In genomic region chrIV:10761344-10761743, ce11 we compare ENCODE assay signal across 5 worm cellular contexts.
TF ChIP-seq lines count a peak whose summit lies in the region.

TSS of gene ugt-54 (plus strand) at chrIV:10761698.

TF ChIP-seq in whole organism, L1 larva, 84 proteins besides CTCF, POLR2A, EP300 and RAD21:
- TF ChIP-seq nhr-11 (tag; optimal IDR thresholded peaks at IDR 0.05; lab: Kevin White, UChicago): no peak
- TF ChIP-seq sup-37 (GFP tag; optimal IDR thresholded peaks at IDR 0.05; lab: Kevin White, UChicago): no peak
- no peak for TF ChIP-seq nhr-85 (tag; lab: Kevin White, UChicago)
- peak in 1 of 2 experiments; percentile 0 for TF ChIP-seq lin-35 (GFP tag; optimal IDR thresholded peaks at IDR 0.05; lab: Kevin White, UChicago)
- no peak for TF ChIP-seq ama-1 (optimal IDR thresholded peaks at IDR 0.05; lab: Kevin White, UChicago)
- no peak for TF ChIP-seq mef-2 (tag; optimal IDR thresholded peaks at IDR 0.05; lab: Kevin White, UChicago)
- no peak for TF ChIP-seq sox-4 (tag; optimal IDR thresholded peaks at IDR 0.05; lab: Kevin White, UChicago)
- TF ChIP-seq ceh-63 (GFP tag; optimal IDR thresholded peaks at IDR 0.05; lab: Kevin White, UChicago): no peak
- no peak for TF ChIP-seq jun-1 (tag; optimal IDR thresholded peaks at IDR 0.05; lab: Kevin White, UChicago)
- peak; percentile 15 for TF ChIP-seq nhr-90 (tag; optimal IDR thresholded peaks at IDR 0.05; lab: Kevin White, UChicago; ENCODE audit: poor library complexity)
- TF ChIP-seq lin-15B (tag; optimal IDR thresholded peaks at IDR 0.05; lab: Kevin White, UChicago): no peak
- TF ChIP-seq elt-2 (tag; optimal IDR thresholded peaks at IDR 0.05; lab: Kevin White, UChicago): peak; percentile 46

TF ChIP-seq in whole organism, L3 larva, 47 proteins besides CTCF, POLR2A, EP300 and RAD21:
- TF ChIP-seq fkh-10 (GFP tag; optimal IDR thresholded peaks at IDR 0.05; lab: Kevin White, UChicago) (no peak), fos-1 (tag; optimal IDR thresholded peaks at IDR 0.05; lab: Kevin White, UChicago) (no peak), lsy-12 (tag; optimal IDR thresholded peaks at IDR 0.05; lab: Kevin White, UChicago) (no peak), ceh-28 (tag; optimal IDR thresholded peaks at IDR 0.05; lab: Kevin White, UChicago) (no peak), elt-2 (tag; optimal IDR thresholded peaks at IDR 0.05; lab: Kevin White, UChicago) (peak; percentile 87), unc-62 (GFP tag; optimal IDR thresholded peaks at IDR 0.05; lab: Kevin White, UChicago) (no peak), pqm-1 (tag; optimal IDR thresholded peaks at IDR 0.05; lab: Kevin White, UChicago) (peak; percentile 74)

TF ChIP-seq in whole organism, L4 larva, 104 proteins besides CTCF, POLR2A, EP300 and RAD21:
- no peak for TF ChIP-seq lsy-2 (tag; optimal IDR thresholded peaks at IDR 0.05; lab: Kevin White, UChicago)
- no peak for TF ChIP-seq snpc-1.2 (GFP tag; IDR thresholded peaks at IDR 0.05; lab: Robert Waterston, UW)
- no peak for TF ChIP-seq madf-9 (GFP tag; conservative IDR thresholded peaks at IDR 0.05; lab: Robert Waterston, UW)
- TF ChIP-seq zag-1 (tag; optimal IDR thresholded peaks at IDR 0.05; lab: Kevin White, UChicago): no peak
- peak; percentile 37 for TF ChIP-seq hlh-30 (tag; optimal IDR thresholded peaks at IDR 0.05; lab: Kevin White, UChicago; ENCODE audit: insufficient read depth)
- TF ChIP-seq hlh-11 (tag; optimal IDR thresholded peaks at IDR 0.05; lab: Kevin White, UChicago): peak; percentile 80
- peak; percentile 43 for TF ChIP-seq nhr-102 (tag; optimal IDR thresholded peaks at IDR 0.05; lab: Kevin White, UChicago)
- TF ChIP-seq nhr-48 (tag; optimal IDR thresholded peaks at IDR 0.05; lab: Kevin White, UChicago): peak; percentile 57
- TF ChIP-seq dve-1 (tag; optimal IDR thresholded peaks at IDR 0.05; lab: Kevin White, UChicago; ENCODE audit: insufficient read depth): peak; percentile 72
- TF ChIP-seq pqm-1 (tag; optimal IDR thresholded peaks at IDR 0.05; lab: Kevin White, UChicago): peak; percentile 31
- TF ChIP-seq php-3 (GFP tag; IDR thresholded peaks at IDR 0.05; lab: Robert Waterston, UW): peak; percentile 63; the same call in 1 of the 2 replicates
- peak in 1 of 2 experiments; percentile 25 for TF ChIP-seq daf-16 (GFP tag; optimal IDR thresholded peaks at IDR 0.05; lab: Kevin White, UChicago)
- peak; percentile 93 for TF ChIP-seq daf-16 (tag; optimal IDR thresholded peaks at IDR 0.05; lab: Kevin White, UChicago)
- peak; percentile 68 for TF ChIP-seq nhr-28 (tag; optimal IDR thresholded peaks at IDR 0.05; lab: Kevin White, UChicago)
- TF ChIP-seq dmd-6 (GFP tag; IDR thresholded peaks at IDR 0.05; lab: Robert Waterston, UW): peak; percentile 84

TF ChIP-seq in whole organism, late embryonic, 69 proteins besides CTCF, POLR2A, EP300 and RAD21:
- TF ChIP-seq eyg-1 (tag; optimal IDR thresholded peaks at IDR 0.05; lab: Kevin White, UChicago) (no peak), hlh-13 (GFP tag; optimal IDR thresholded peaks at IDR 0.05; lab: Kevin White, UChicago) (no peak), syd-9 (tag; optimal IDR thresholded peaks at IDR 0.05; lab: Kevin White, UChicago) (no peak), tbx-7 (tag; optimal IDR thresholded peaks at IDR 0.05; lab: Kevin White, UChicago) (no peak), hlh-8 (tag; optimal IDR thresholded peaks at IDR 0.05; lab: Kevin White, UChicago) (no peak), elt-2 (tag; optimal IDR thresholded peaks at IDR 0.05; lab: Kevin White, UChicago) (peak; percentile 83), ceh-45 (GFP tag; IDR thresholded peaks at IDR 0.05; lab: Robert Waterston, UW) (no peak)
TF ChIP-seq in whole organism, late embryonic: peak in this region for 1.

TF ChIP-seq in whole organism, young adult, 124 proteins besides CTCF, POLR2A, EP300 and RAD21:
- no peak for TF ChIP-seq nhr-179 (tag; optimal IDR thresholded peaks at IDR 0.05; lab: Kevin White, UChicago)
- peak; percentile 10 for TF ChIP-seq tbp1 (GFP tag; optimal IDR thresholded peaks at IDR 0.05; lab: Kevin White, UChicago)
- peak; percentile 12 for TF ChIP-seq tlf-1 (GFP tag; optimal IDR thresholded peaks at IDR 0.05; lab: Kevin White, UChicago)
- no peak for TF ChIP-seq B0019.2 (GFP tag; conservative IDR thresholded peaks at IDR 0.05; lab: Robert Waterston, UW)
- no peak for TF ChIP-seq let-526 (GFP tag; IDR thresholded peaks at IDR 0.05; lab: Robert Waterston, UW)
- TF ChIP-seq nhr-80 (tag; optimal IDR thresholded peaks at IDR 0.05; lab: Kevin White, UChicago): peak; percentile 81
- TF ChIP-seq gei-17 (GFP tag; optimal IDR thresholded peaks at IDR 0.05; lab: Kevin White, UChicago): no peak
